Worm (Caenorhabditis elegans) whole organism, L3 larva: Measurements from ENCODE around the gene lgg-1.

Experiments
- egl-27 ChIP-seq: sonication (generic microtip); optimal IDR thresholded peaks from 4 replicates; lab custom pipeline; 2017; ENCODE audit warnings: missing biosample characterization, missing genetic modification reagents, missing genetic modification characterization
- fos-1 ChIP-seq: fragments of 150-350 bp; optimal IDR thresholded peaks from 2 replicates; lab custom pipeline; 2014; ENCODE audit warnings: missing biosample characterization, missing genetic modification characterization
- mdl-1 ChIP-seq: fragments of 150-350 bp; optimal IDR thresholded peaks from 2 replicates; lab custom pipeline; 2014; ENCODE audit warnings: missing biosample characterization, missing genetic modification characterization
- nfya-1 ChIP-seq: sonication (generic microtip); optimal IDR thresholded peaks from 2 replicates; lab custom pipeline; 2017; ENCODE audit warnings: missing genetic modification characterization, mild to moderate bottlenecking, missing compliant biosample characterization, antibody characterized with exemption, moderate library complexity; ENCODE audit not compliant: insufficient read depth
- nhr-237 ChIP-seq: fragments of 150-350 bp; optimal IDR thresholded peaks from 2 replicates; lab custom pipeline; 2014; ENCODE audit warnings: missing biosample characterization, missing genetic modification characterization
- nhr-28 ChIP-seq: fragments of 150-350 bp; optimal IDR thresholded peaks from 2 replicates; lab custom pipeline; 2014; ENCODE audit warnings: missing biosample characterization, missing genetic modification characterization
- pha-4 ChIP-seq: fragments of 150-350 bp; optimal IDR thresholded peaks from 2 replicates; lab custom pipeline; 2014; ENCODE audit warnings: missing biosample characterization, missing genetic modification reagents, missing genetic modification characterization
- snpc-4 ChIP-seq: fragments of 150-350 bp; optimal IDR thresholded peaks from 2 replicates; lab custom pipeline; 2014; ENCODE audit warnings: missing biosample characterization, missing genetic modification characterization

DNA sequence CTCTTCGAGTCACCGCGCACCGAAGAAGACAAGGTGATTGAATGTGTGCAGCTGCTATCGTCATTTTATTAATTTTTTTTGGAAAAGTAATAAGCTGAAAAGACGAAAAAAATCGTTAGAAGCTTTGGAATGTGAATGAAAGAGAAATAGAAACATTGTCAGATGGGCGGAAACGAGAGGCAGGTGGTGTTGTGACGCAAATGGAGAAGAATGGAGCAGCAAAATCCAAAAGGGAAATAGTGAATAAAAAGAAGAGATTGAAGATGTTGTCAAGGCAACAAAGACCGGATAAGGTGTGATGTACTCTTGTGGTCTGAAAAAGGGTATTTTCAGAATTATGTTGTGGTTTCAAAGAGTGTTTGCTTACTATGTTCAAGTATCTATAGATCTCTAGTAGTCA is 5.1 kb downstream of the lgg-1 start:
- TF ChIP-seq snpc-4 (tag; lab: Kevin White, UChicago) (no peak), nfya-1 (tag; lab: Kevin White, UChicago) (no peak), pha-4 (no peak), mdl-1 (tag; lab: Kevin White, UChicago) (no peak), fos-1 (tag; lab: Kevin White, UChicago) (no peak), egl-27 (no peak), nhr-237 (tag; lab: Kevin White, UChicago) (no peak), nhr-28 (tag; lab: Kevin White, UChicago) (no peak)
